Worm (Caenorhabditis elegans) whole organism, L3 larva: Measurements from ENCODE around the gene math-41.
A peak's percentile ranks its signal among the peaks of the same experiment; 100 is the strongest.

Experiments
- ZK546.5 ChIP-seq: sonication (generic microtip); optimal IDR thresholded peaks from 2 replicates; lab custom pipeline; 2017; ENCODE audit warnings: missing biosample characterization, missing genetic modification characterization
- aly-2 ChIP-seq: fragments of 150-350 bp; optimal IDR thresholded peaks from 2 replicates; lab custom pipeline; 2014; ENCODE audit warnings: missing biosample characterization, missing genetic modification characterization
- ceh-16 ChIP-seq: sonication (generic microtip); optimal IDR thresholded peaks from 2 replicates; lab custom pipeline; 2017; ENCODE audit warnings: missing biosample characterization, missing genetic modification characterization
- ceh-28 ChIP-seq: fragments of 150-350 bp; optimal IDR thresholded peaks from 2 replicates; lab custom pipeline; 2014; ENCODE audit warnings: missing biosample characterization, missing genetic modification reagents, missing genetic modification characterization
- daf-12 ChIP-seq: fragments of 150-350 bp; optimal IDR thresholded peaks from 2 replicates; lab custom pipeline; 2014; ENCODE audit warnings: missing biosample characterization, missing genetic modification reagents, missing genetic modification characterization
- egl-27 ChIP-seq: sonication (generic microtip); optimal IDR thresholded peaks from 4 replicates; lab custom pipeline; 2017; ENCODE audit warnings: missing biosample characterization, missing genetic modification reagents, missing genetic modification characterization
- egl-5 ChIP-seq: fragments of 150-350 bp; optimal IDR thresholded peaks from 2 replicates; lab custom pipeline; 2017; ENCODE audit warnings: missing biosample characterization, missing genetic modification reagents, missing genetic modification characterization, inconsistent platforms
- elt-2 ChIP-seq: sonication (generic microtip); optimal IDR thresholded peaks from 2 replicates; lab custom pipeline; 2016; ENCODE audit warnings: missing genetic modification reagents, mild to moderate bottlenecking, missing genetic modification characterization, missing compliant biosample characterization
- eor-1 ChIP-seq, 2 experiments: fragments of 150-350 bp; optimal IDR thresholded peaks; 2 replicates each; lab custom pipeline; 2014 to 2018; ENCODE audit warnings: missing biosample characterization in 2 of 2, missing genetic modification characterization in 2 of 2
- fkh-10 ChIP-seq: sonication (generic microtip); optimal IDR thresholded peaks from 2 replicates; lab custom pipeline; 2017; ENCODE audit warnings: missing biosample characterization, missing genetic modification reagents, missing genetic modification characterization
- hmg-11 ChIP-seq: sonication (generic microtip); optimal IDR thresholded peaks from 2 replicates; lab custom pipeline; 2016; ENCODE audit warnings: missing genetic modification characterization, missing compliant biosample characterization
- lin-15B ChIP-seq: fragments of 150-350 bp; optimal IDR thresholded peaks from 2 replicates; lab custom pipeline; 2014; ENCODE audit warnings: missing biosample characterization, missing genetic modification characterization
- mdl-1 ChIP-seq: fragments of 150-350 bp; optimal IDR thresholded peaks from 2 replicates; lab custom pipeline; 2014; ENCODE audit warnings: missing biosample characterization, missing genetic modification characterization
- mml-1 ChIP-seq: fragments of 150-350 bp; sonication (generic microtip); optimal IDR thresholded peaks from 3 replicates; lab custom pipeline; 2014; ENCODE audit warnings: missing biosample characterization, missing genetic modification characterization
- nfya-1 ChIP-seq: sonication (generic microtip); optimal IDR thresholded peaks from 2 replicates; lab custom pipeline; 2017; ENCODE audit warnings: missing genetic modification characterization, mild to moderate bottlenecking, missing compliant biosample characterization, antibody characterized with exemption, moderate library complexity; ENCODE audit not compliant: insufficient read depth
- nhr-11 ChIP-seq: fragments of 150-350 bp; optimal IDR thresholded peaks from 2 replicates; lab custom pipeline; 2014; ENCODE audit warnings: missing biosample characterization, missing genetic modification characterization
- nhr-12 ChIP-seq: fragments of 150-350 bp; optimal IDR thresholded peaks from 2 replicates; lab custom pipeline; 2014; ENCODE audit warnings: missing biosample characterization, missing genetic modification characterization
- nhr-237 ChIP-seq: fragments of 150-350 bp; optimal IDR thresholded peaks from 2 replicates; lab custom pipeline; 2014; ENCODE audit warnings: missing biosample characterization, missing genetic modification characterization
- nhr-25 ChIP-seq: sonication (generic microtip); optimal IDR thresholded peaks from 2 replicates; lab custom pipeline; 2017; ENCODE audit warnings: missing biosample characterization, missing genetic modification characterization
- nhr-28 ChIP-seq: fragments of 150-350 bp; optimal IDR thresholded peaks from 2 replicates; lab custom pipeline; 2014; ENCODE audit warnings: missing biosample characterization, missing genetic modification characterization
- nhr-43 ChIP-seq: sonication (generic microtip); optimal IDR thresholded peaks from 2 replicates; lab custom pipeline; 2016; ENCODE audit warnings: mild to moderate bottlenecking, missing genetic modification characterization, missing compliant biosample characterization; ENCODE audit not compliant: poor library complexity, severe bottlenecking
- nhr-67 ChIP-seq: fragments of 150-350 bp; optimal IDR thresholded peaks from 2 replicates; lab custom pipeline; 2014; ENCODE audit warnings: missing biosample characterization, missing genetic modification characterization
- nhr-76 ChIP-seq: fragments of 150-350 bp; sonication (generic microtip); optimal IDR thresholded peaks from 5 replicates; lab custom pipeline; 2014; ENCODE audit warnings: missing biosample characterization, missing genetic modification characterization
- pha-4 ChIP-seq: fragments of 150-350 bp; optimal IDR thresholded peaks from 2 replicates; lab custom pipeline; 2014; ENCODE audit warnings: missing biosample characterization, missing genetic modification reagents, missing genetic modification characterization
- pqm-1 ChIP-seq: fragments of 150-350 bp; optimal IDR thresholded peaks from 2 replicates; lab custom pipeline; 2017; ENCODE audit warnings: missing biosample characterization, missing genetic modification characterization, inconsistent platforms
- sea-2 ChIP-seq: fragments of 150-350 bp; sonication (generic microtip); optimal IDR thresholded peaks from 4 replicates; lab custom pipeline; 2014; ENCODE audit warnings: missing biosample characterization, missing genetic modification reagents, missing genetic modification characterization
- snpc-4 ChIP-seq: fragments of 150-350 bp; optimal IDR thresholded peaks from 2 replicates; lab custom pipeline; 2014; ENCODE audit warnings: missing biosample characterization, missing genetic modification characterization
- tbx-2 ChIP-seq: sonication (generic microtip); optimal IDR thresholded peaks from 2 replicates; lab custom pipeline; 2016; ENCODE audit warnings: mild to moderate bottlenecking, missing genetic modification characterization, missing compliant biosample characterization
- unc-39 ChIP-seq: sonication (generic microtip); optimal IDR thresholded peaks from 4 replicates; lab custom pipeline; 2017; ENCODE audit warnings: missing biosample characterization, missing genetic modification characterization
- unc-62 ChIP-seq: fragments of 150-350 bp; sonication (generic microtip); optimal IDR thresholded peaks from 4 replicates; lab custom pipeline; 2014; ENCODE audit warnings: missing biosample characterization, missing genetic modification reagents, missing genetic modification characterization
- zag-1 ChIP-seq: fragments of 150-350 bp; optimal IDR thresholded peaks from 2 replicates; lab custom pipeline; 2014; ENCODE audit warnings: missing biosample characterization, missing genetic modification characterization
- ztf-11 ChIP-seq: fragments of 150-350 bp; optimal IDR thresholded peaks from 2 replicates; lab custom pipeline; 2014; ENCODE audit warnings: missing biosample characterization, missing genetic modification characterization

Gene math-41

DNA sequence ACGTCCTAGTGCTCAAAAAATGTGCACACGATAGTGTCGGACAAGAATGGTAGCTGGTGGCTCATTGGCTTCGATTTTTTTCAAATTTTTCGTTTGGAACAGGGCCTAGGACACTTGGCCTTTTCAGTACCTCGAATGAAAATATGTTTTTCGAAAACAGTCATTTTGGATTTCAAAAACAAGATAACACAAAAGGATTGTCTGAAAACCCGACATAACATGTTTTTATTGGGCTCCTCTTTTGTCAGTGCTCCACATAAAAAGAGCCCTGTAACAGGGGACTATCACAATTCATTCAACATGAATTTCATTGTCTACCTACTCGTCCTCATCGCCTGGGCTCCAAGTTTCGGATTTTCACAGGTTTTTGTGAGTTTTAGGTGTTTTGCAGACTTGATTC is 39.8 kb downstream of the math-41 start, which contains the start of gene C16C4.17:
TSS of gene C16C4.17 (plus strand) at position 301 of the 400 bp plus-strand sequence.
- TF ChIP-seq tbx-2 (tag; lab: Kevin White, UChicago) (no peak), zag-1 (tag; lab: Kevin White, UChicago) (no peak), pha-4 (tag; lab: Kevin White, UChicago) (no peak), ztf-11 (tag; lab: Kevin White, UChicago) (no peak), nhr-237 (tag; lab: Kevin White, UChicago) (no peak), eor-1 (tag; optimal IDR thresholded peaks at IDR 0.05; lab: Kevin White, UChicago) (no peak), fkh-10 (GFP tag; lab: Kevin White, UChicago) (no peak), egl-5 (tag; lab: Kevin White, UChicago) (no peak), nhr-76 (tag; lab: Kevin White, UChicago) (no peak), lin-15B (no peak), nhr-11 (tag; lab: Kevin White, UChicago) (no peak), nfya-1 (no peak), nhr-28 (tag; lab: Kevin White, UChicago) (no peak), unc-39 (no peak), nhr-25 (no peak)

DNA sequence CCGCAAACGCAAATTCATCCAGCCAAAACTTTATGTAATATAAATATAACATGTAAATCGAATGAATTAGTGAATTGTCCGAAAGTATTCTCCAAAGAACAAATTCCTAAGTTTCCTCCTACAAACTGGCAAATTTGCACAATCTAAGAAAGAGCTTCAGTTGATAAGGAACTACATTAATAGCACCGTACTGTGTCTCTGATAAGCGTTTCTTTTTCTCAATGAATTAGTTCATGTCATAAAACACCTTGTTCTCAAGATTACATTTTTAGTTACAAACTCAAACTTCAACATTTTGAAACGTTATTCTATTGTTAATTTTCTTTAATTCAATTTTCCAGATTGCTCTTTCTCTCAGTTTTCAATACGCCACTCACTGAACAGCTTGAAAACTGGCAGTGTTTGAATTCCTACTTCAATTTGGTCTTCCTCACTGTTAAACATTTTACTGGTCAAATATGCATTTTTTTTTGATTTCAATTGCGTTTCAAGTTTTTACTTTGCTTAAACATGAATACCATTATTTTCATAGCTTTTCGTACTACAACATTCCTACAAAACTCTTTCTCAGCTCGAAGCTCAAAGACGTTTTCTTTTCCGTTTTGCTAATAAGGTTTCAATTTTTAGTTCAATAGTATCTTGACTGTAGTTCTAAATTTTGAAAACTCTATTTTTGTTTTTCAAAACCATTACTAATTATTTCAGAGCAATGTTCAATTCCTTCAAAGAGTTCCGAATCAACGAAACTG is 41.4 kb downstream of the math-41 start, which contains the start of gene math-15:
TSS of gene math-15 (plus strand) at position 699 of the 749 bp plus-strand sequence.
- TF ChIP-seq elt-2 (tag; lab: Kevin White, UChicago) (peak; percentile 67), daf-12 (tag; lab: Kevin White, UChicago) (no peak), pqm-1 (tag; lab: Kevin White, UChicago) (peak; percentile 11), ceh-28 (tag; lab: Kevin White, UChicago) (no peak), nhr-12 (tag; lab: Kevin White, UChicago) (no peak), nhr-237 (tag; lab: Kevin White, UChicago) (no peak), nhr-28 (tag; lab: Kevin White, UChicago) (no peak)

DNA sequence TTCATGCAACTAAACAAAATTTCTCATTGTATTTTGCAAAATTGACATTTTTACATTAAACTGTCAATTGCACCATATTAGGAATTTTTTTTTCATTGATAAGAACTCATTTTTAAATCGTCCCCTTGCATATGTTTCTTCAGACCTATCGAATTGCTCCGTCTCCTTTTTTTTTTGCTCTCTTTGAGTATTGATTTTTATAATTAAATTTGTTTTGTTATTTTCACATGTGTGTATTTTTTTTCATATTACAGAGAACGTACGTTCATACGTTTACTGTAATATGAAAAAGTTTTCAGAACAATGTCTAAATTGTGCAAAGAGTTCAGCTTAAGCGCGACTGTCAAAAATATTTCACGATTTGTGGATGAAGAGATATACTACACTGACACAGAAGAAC is 44.7 kb downstream of the math-41 start, which contains the start of gene math-14:
TSS of gene math-14 (plus strand) at position 301 of the 400 bp plus-strand sequence.
- TF ChIP-seq mml-1 (no peak), elt-2 (tag; lab: Kevin White, UChicago) (peak; percentile 29)
- TF ChIP-seq, all 47 proteins: peak for 1

DNA sequence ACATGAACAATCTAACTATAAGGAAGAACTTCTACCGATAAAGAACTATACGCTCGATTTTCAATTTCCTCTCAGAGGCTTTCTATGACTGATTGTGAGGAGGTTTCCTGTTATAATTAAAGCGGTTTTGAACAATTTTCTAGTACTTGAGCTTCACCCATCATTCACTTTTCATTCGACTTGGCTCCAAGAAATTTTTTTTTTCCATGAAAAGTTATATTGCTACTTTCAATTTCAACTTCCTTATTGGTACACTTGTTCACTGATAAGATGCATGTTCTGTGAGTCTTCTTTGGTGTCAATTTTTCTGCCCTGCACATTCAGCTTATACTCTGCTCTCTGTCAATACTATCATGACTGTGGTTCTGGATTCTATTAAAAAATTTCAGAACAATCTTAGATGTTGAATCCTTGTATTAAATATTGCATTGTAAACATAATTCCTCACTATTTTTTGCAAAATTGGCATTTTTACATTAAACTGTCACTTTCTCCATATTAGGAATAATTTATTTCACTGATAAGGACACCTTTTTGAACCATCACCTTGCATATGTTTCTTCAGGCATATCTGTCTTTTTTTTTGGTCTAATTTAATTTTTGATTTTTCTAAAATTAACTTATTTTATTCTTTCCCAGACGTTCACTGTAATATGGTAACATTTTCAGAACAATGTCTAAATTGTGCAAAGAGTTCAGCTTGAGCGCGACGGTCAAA is 46.6 kb downstream of the math-41 start, which contains the start of gene math-10:
TSS of gene math-10 (plus strand) at position 668 of the 718 bp plus-strand sequence.
- TF ChIP-seq nhr-43 (tag; lab: Kevin White, UChicago) = no peak
- TF ChIP-seq unc-39 = no peak
- TF ChIP-seq sea-2 (GFP tag; lab: Kevin White, UChicago) = no peak
- TF ChIP-seq elt-2 (tag; lab: Kevin White, UChicago) = peak; percentile 71
- TF ChIP-seq nhr-67 (tag; lab: Kevin White, UChicago) = no peak
- TF ChIP-seq egl-27 (tag; lab: Kevin White, UChicago) = no peak

DNA sequence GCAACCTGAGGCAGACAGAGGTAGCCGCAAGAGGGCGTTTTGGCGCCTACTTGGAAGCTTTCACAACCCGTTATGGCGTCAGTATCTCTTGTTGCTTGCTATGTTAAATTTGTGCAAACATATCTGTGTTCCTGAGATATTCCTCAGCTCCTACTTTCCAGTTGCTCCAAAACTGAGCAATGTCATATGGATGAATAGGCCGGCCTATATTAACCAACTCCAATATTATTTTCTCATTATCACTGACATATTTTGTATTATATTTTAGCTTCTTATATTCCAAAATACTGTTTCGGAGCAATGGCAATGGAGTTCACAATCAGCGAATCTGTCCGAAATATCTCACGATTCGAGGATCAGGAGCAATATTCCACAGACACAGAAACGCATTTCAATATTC is 51.2 kb downstream of the math-41 start, which contains the start of gene math-13:
TSS of gene math-13 (plus strand) at position 301 of the 400 bp plus-strand sequence.
- TF ChIP-seq nhr-11 (tag; lab: Kevin White, UChicago) = no peak
- TF ChIP-seq unc-62 (GFP tag; lab: Kevin White, UChicago) = no peak
- no peak for TF ChIP-seq snpc-4
- no peak for TF ChIP-seq pha-4 (tag; lab: Kevin White, UChicago)
- TF ChIP-seq egl-27 (tag; lab: Kevin White, UChicago) = no peak
- no peak for TF ChIP-seq hmg-11 (tag; lab: Kevin White, UChicago)
- TF ChIP-seq elt-2 (tag; lab: Kevin White, UChicago) = no peak
- TF ChIP-seq nhr-43 (tag; lab: Kevin White, UChicago) = no peak
- TF ChIP-seq ceh-16 = no peak
- TF ChIP-seq ZK546.5 (tag; lab: Kevin White, UChicago) = no peak
- TF ChIP-seq mdl-1 (tag; lab: Kevin White, UChicago) = no peak
- no peak for TF ChIP-seq lin-15B
- TF ChIP-seq unc-39 = no peak
- TF ChIP-seq aly-2 (tag; lab: Kevin White, UChicago) = no peak
- TF ChIP-seq ztf-11 (tag; lab: Kevin White, UChicago) = no peak
